Fruit fly (Drosophila melanogaster): Measurements from ENCODE around the gene CG4287.

The CG4287 gene

DNA sequence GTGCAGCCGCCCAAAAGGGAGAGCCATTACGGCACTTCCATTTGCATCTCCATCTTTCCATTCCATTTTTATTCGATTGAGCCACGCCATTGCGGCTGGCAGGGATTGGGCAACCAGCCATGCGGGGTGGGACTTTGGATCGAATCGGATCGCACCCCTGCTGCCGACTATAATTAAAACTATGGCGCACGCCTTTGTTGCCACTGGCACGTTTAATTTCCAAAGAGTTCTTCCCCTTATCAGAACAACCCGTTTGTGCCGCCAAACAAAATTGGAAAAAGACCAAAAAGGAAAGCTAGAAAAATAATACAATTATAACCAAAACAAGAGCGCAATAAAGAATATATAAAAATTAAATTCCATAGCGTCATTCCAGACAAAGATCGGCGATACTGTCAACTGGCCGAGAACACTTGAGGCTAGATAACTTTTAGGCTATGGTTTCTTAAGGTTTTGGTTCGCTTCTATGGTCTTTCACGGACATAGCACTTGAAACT is 46.4 kb upstream of the CG4287 start (continued):
- TF ChIP-seq tio (GFP tag; optimal IDR thresholded peaks at IDR 0.05) (no peak), CG12769 (tag; optimal IDR thresholded peaks at IDR 0.05) (no peak), gem (tag; optimal IDR thresholded peaks at IDR 0.05) (no peak), bcd (GFP tag; optimal IDR thresholded peaks at IDR 0.05) (no peak), CG42726 (GFP tag; IDR thresholded peaks at IDR 0.05; ENCODE audit: partially characterized antibody) (no peak), CG11723 (GFP tag; optimal IDR thresholded peaks at IDR 0.05) (no peak), BEAF-32 (GFP tag; optimal IDR thresholded peaks at IDR 0.05) (no peak), dysf (GFP tag; IDR thresholded peaks at IDR 0.05) (no peak), CG7839 (tag; optimal IDR thresholded peaks at IDR 0.05) (no peak), CG43689 (GFP tag; IDR thresholded peaks at IDR 0.05) (no peak), Sry-δ (GFP tag; optimal IDR thresholded peaks at IDR 0.05) (no peak), gro (GFP tag; optimal IDR thresholded peaks at IDR 0.05) (no peak), btn (GFP tag; optimal IDR thresholded peaks at IDR 0.05) (no peak), hb (GFP tag; IDR thresholded peaks at IDR 0.05; ENCODE audit: partially characterized antibody) (no peak), seq (GFP tag; IDR thresholded peaks at IDR 0.05) (peak; percentile 25; the same call in 1 of the 2 replicates), grn (GFP tag; optimal IDR thresholded peaks at IDR 0.05) (peak; percentile 78), fd96Cb (tag; optimal IDR thresholded peaks at IDR 0.05) (no peak), CG5180 (GFP tag; optimal IDR thresholded peaks at IDR 0.05) (no peak), wor (GFP tag; IDR thresholded peaks at IDR 0.05) (no peak), pb (GFP tag; optimal IDR thresholded peaks at IDR 0.05) (no peak), ttk (GFP tag; IDR thresholded peaks at IDR 0.05) (peak; percentile 23; the same call in 1 of the 2 replicates), CG2199 (GFP tag; IDR thresholded peaks at IDR 0.05) (0 out of 3 replicates have a peak, but pooled peaks have one; percentile 53), CG12391 (tag; optimal IDR thresholded peaks at IDR 0.05) (no peak), cg (GFP tag; optimal IDR thresholded peaks at IDR 0.05) (no peak), CG18476 (GFP tag; optimal IDR thresholded peaks at IDR 0.05) (no peak), tup (GFP tag; optimal IDR thresholded peaks at IDR 0.05) (no peak), pita (GFP tag; optimal IDR thresholded peaks at IDR 0.05) (no peak), MTF-1 (GFP tag; optimal IDR thresholded peaks at IDR 0.05; ENCODE audit: borderline replicate concordance) (no peak), CG4328 (GFP tag; optimal IDR thresholded peaks at IDR 0.05) (no peak), CG10959 (GFP tag; IDR thresholded peaks at IDR 0.05) (no peak), exex (tag; optimal IDR thresholded peaks at IDR 0.05) (peak; percentile 68), Gsc (GFP tag; IDR thresholded peaks at IDR 0.05) (no peak), CG6689 (GFP tag; IDR thresholded peaks at IDR 0.05) (no peak), Pdp1 (GFP tag; optimal IDR thresholded peaks at IDR 0.05) (peak in 1 of 2 experiments; percentile 2), CG33213 (GFP tag; optimal IDR thresholded peaks at IDR 0.05) (no peak), CG9437 (GFP tag; optimal IDR thresholded peaks at IDR 0.05) (no peak), CG17912 (GFP tag; optimal IDR thresholded peaks at IDR 0.05) (no peak), D (optimal IDR thresholded peaks at IDR 0.05) (no peak), D (GFP tag; optimal IDR thresholded peaks at IDR 0.05) (no peak), sd (tag; optimal IDR thresholded peaks at IDR 0.05) (peak; percentile 65)

DNA sequence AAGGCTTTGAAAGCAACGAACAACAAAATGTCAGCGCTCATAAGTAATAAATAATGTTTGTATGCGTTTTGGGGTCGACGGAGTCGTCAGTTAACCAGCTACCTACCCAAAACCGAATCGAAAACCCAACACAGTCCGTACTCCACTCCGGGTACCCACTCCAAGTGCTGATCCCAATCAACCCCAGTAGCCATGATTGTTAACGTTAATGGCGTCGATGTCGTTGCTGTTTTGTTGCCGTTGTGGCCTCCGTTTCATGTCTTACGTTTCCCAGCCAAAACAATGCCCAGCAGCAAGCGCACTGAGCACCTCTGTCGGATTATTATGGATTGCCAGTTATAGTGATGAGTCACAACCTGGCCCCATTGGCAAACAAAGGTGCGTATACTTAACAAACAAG is 45.4 kb upstream of the CG4287 start, which contains the start of gene GATAe:
Gene GATAe, plus strand, starts transcription at position 76 of the 400 bp plus-strand sequence.
- no peak for TF ChIP-seq eyg (GFP tag; optimal IDR thresholded peaks at IDR 0.05)
- TF ChIP-seq CG9437 (GFP tag; optimal IDR thresholded peaks at IDR 0.05), result peak; percentile 9
- TF ChIP-seq CG2712 (tag; optimal IDR thresholded peaks at IDR 0.05), result no peak
- no peak for TF ChIP-seq H2.0 (GFP tag; IDR thresholded peaks at IDR 0.05)
- no peak for TF ChIP-seq Fer2 (tag; optimal IDR thresholded peaks at IDR 0.05)
- no peak for TF ChIP-seq CG6854 (GFP tag; optimal IDR thresholded peaks at IDR 0.05)
- TF ChIP-seq grn (GFP tag; optimal IDR thresholded peaks at IDR 0.05), result peak; percentile 87
- no peak for TF ChIP-seq inv (GFP tag; IDR thresholded peaks at IDR 0.05; ENCODE audit: partially characterized antibody)
- TF ChIP-seq croc (GFP tag; conservative IDR thresholded peaks at IDR 0.05), result no peak
- TF ChIP-seq CHES-1-like (GFP tag; optimal IDR thresholded peaks at IDR 0.05), result no peak
- TF ChIP-seq lab (GFP tag; optimal IDR thresholded peaks at IDR 0.05), result peak; percentile 34
- peak; percentile 1 for TF ChIP-seq CG15269 (tag; optimal IDR thresholded peaks at IDR 0.05)
- TF ChIP-seq Med (GFP tag), result peak; percentile 47
- TF ChIP-seq CG10366 (GFP tag; IDR thresholded peaks at IDR 0.05), result no peak
